Fruit fly (Drosophila melanogaster): ENCODE data around the gene Nmdmc.

Gene Nmdmc

DNA sequence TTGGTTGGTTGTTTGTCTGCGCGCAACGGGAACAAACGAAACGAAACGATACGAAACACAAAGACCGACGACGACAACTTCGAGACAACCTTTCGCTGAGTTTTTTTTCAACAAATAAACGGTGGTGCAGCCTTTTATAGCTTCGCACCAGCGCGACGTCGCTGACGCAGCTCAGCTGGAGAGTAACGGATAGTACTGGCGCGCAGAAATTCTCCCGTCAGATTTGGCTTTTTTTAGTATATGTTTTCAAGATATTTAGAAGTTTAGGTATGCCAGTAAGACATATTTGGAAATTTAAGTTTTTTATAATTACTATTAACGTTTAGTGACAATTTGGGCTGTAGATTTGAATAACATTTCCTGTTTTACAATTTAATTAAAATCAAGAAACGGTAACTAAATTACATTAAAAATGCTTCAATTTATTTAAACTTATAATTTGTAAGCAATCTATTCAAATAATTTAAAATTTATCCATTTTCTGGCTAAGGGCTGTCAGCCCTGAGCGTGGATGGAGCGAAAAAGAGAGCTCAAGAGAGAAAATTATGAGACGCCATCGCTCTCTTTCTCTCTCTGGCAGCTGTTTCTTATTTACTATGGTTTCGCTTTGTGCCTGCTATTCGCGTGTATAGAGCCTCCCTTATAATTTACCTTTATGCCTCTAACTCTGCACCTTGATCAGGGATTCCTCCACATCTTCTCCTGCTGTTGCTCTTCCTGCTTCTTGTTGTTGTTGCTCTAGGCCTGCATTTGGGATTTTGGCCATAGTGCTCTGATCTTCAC, 16.5 kb downstream of the Nmdmc start (continued):
- TF ChIP-seq Ptx1 (GFP tag; IDR thresholded peaks at IDR 0.05) (peak; percentile 71), tna (GFP tag; IDR thresholded peaks at IDR 0.05; ENCODE audit: partially characterized antibody) (no peak), dm (GFP tag; optimal IDR thresholded peaks at IDR 0.05) (no peak), esg (GFP tag; conservative IDR thresholded peaks at IDR 0.05) (peak; percentile 67), Doc3 (GFP tag; IDR thresholded peaks at IDR 0.05; ENCODE audit: partially characterized antibody) (no peak), CG12219 (GFP tag; optimal IDR thresholded peaks at IDR 0.05) (peak; percentile 65), CG8359 (GFP tag; optimal IDR thresholded peaks at IDR 0.05; ENCODE audit: borderline replicate concordance) (peak; percentile 59), C15 (GFP tag; IDR thresholded peaks at IDR 0.05) (0 out of 3 replicates have a peak, but pooled peaks have one; percentile 44), CG8290 (GFP tag; optimal IDR thresholded peaks at IDR 0.05) (peak; percentile 50), CG8290 (tag; optimal IDR thresholded peaks at IDR 0.05) (peak; percentile 62 to 88), stwl (tag; optimal IDR thresholded peaks at IDR 0.05) (no peak), ac (GFP tag; optimal IDR thresholded peaks at IDR 0.05) (no peak), Nf-YA (GFP tag; IDR thresholded peaks at IDR 0.05) (0 out of 2 replicates have a peak, but pooled peaks have one; percentile 8), ci (GFP tag; IDR thresholded peaks at IDR 0.05) (peak; percentile 54; the same call in 1 of the 3 replicates), dimm (GFP tag; IDR thresholded peaks at IDR 0.05) (no peak), vvl (GFP tag; IDR thresholded peaks at IDR 0.05) (peak; percentile 37; the same call in 1 of the 2 replicates), CG7786 (GFP tag; optimal IDR thresholded peaks at IDR 0.05) (peak; percentile 3), Bdp1 (GFP tag; optimal IDR thresholded peaks at IDR 0.05) (peak; percentile 14), CG15479 (GFP tag; optimal IDR thresholded peaks at IDR 0.05) (peak; percentile 81), maf-S (GFP tag; optimal IDR thresholded peaks at IDR 0.05) (peak; percentile 25), Hr39 (optimal IDR thresholded peaks at IDR 0.05) (no peak), Fer2 (tag; optimal IDR thresholded peaks at IDR 0.05) (peak; percentile 74), da (GFP tag; optimal IDR thresholded peaks at IDR 0.05) (no peak), CG43689 (GFP tag; IDR thresholded peaks at IDR 0.05) (no peak), p53 (GFP tag; optimal IDR thresholded peaks at IDR 0.05) (no peak), CG3847 (GFP tag; IDR thresholded peaks at IDR 0.05) (peak; percentile 60; the same call in 1 of the 2 replicates), inv (GFP tag; IDR thresholded peaks at IDR 0.05; ENCODE audit: partially characterized antibody) (no peak), jigr1 (GFP tag; IDR thresholded peaks at IDR 0.05) (peak; percentile 40; the same call in 1 of the 3 replicates), CG9437 (GFP tag; optimal IDR thresholded peaks at IDR 0.05) (peak; percentile 82), H15 (GFP tag; IDR thresholded peaks at IDR 0.05) (no peak), Dad (GFP tag; optimal IDR thresholded peaks at IDR 0.05) (peak; percentile 47), slp2 (GFP tag; optimal IDR thresholded peaks at IDR 0.05) (no peak), zen (tag; optimal IDR thresholded peaks at IDR 0.05) (peak; percentile 72), CG13624 (GFP tag; optimal IDR thresholded peaks at IDR 0.05) (peak; percentile 69), Myb (GFP tag; optimal IDR thresholded peaks at IDR 0.05) (peak; percentile 72), bigmax (GFP tag; optimal IDR thresholded peaks at IDR 0.05) (no peak), CG11695 (GFP tag; IDR thresholded peaks at IDR 0.05) (peak; percentile 80), rib (GFP tag; IDR thresholded peaks at IDR 0.05) (peak; percentile 29; the same call in 1 of the 2 replicates), CG17612 (GFP tag; IDR thresholded peaks at IDR 0.05) (no peak), CG31388 (GFP tag; optimal IDR thresholded peaks at IDR 0.05) (no peak), Ravus (GFP tag; IDR thresholded peaks at IDR 0.05) (peak; percentile 12; the same call in 1 of the 2 replicates), Dll (GFP tag; IDR thresholded peaks at IDR 0.05; ENCODE audit: partially characterized antibody) (no peak), ewg (GFP tag; optimal IDR thresholded peaks at IDR 0.05) (peak; percentile 69), CG2120 (GFP tag; optimal IDR thresholded peaks at IDR 0.05) (peak; percentile 77), CG10274 (GFP tag; optimal IDR thresholded peaks at IDR 0.05) (peak; percentile 45), MBD-R2 (GFP tag; IDR thresholded peaks at IDR 0.05) (peak; percentile 22; the same call in 1 of the 2 replicates), CG13424 (tag; optimal IDR thresholded peaks at IDR 0.05) (peak; percentile 93), Dp (GFP tag; optimal IDR thresholded peaks at IDR 0.05) (peak; percentile 28), CG4707 (GFP tag; optimal IDR thresholded peaks at IDR 0.05) (peak; percentile 19), CG4282 (GFP tag; optimal IDR thresholded peaks at IDR 0.05) (no peak)

Measured in whole organism, embryonic.